Worm (Caenorhabditis elegans) whole organism, L4 larva: Measurements from ENCODE around the gene ccdc-47.

Experiments
- T26A8.4 ChIP-seq: fragments of 200-800 bp; sonication (Bioruptor generic); IDR thresholded peaks from 2 replicates; pipeline ENCODE4 v1.3.6; 2022; ENCODE audit warnings: missing genetic modification characterization, missing compliant biosample characterization
- ceh-44 ChIP-seq: fragments of 200-800 bp; sonication (Bioruptor generic); IDR thresholded peaks from 2 replicates; pipeline ENCODE4 v1.3.6; 2022; ENCODE audit warnings: missing genetic modification reagents, missing genetic modification characterization, missing compliant biosample characterization
- ces-1 ChIP-seq: fragments of 150-350 bp; sonication (generic microtip); optimal IDR thresholded peaks from 4 replicates; lab custom pipeline; 2014; ENCODE audit warnings: missing biosample characterization, missing genetic modification reagents, missing genetic modification characterization
- dpl-1 ChIP-seq: fragments of 150-350 bp; optimal IDR thresholded peaks from 2 replicates; lab custom pipeline; 2014; ENCODE audit warnings: missing biosample characterization, missing genetic modification reagents, missing genetic modification characterization
- dve-1 ChIP-seq: sonication (generic microtip); optimal IDR thresholded peaks from 2 replicates; lab custom pipeline; 2017; ENCODE audit warnings: antibody characterized with exemption, mild to moderate bottlenecking, missing genetic modification characterization, missing compliant biosample characterization; ENCODE audit not compliant: insufficient read depth
- fos-1 ChIP-seq: fragments of 150-350 bp; optimal IDR thresholded peaks from 2 replicates; lab custom pipeline; 2014; ENCODE audit warnings: missing biosample characterization, missing genetic modification characterization
- nhr-10 ChIP-seq: fragments of 150-350 bp; optimal IDR thresholded peaks from 2 replicates; lab custom pipeline; 2014; ENCODE audit warnings: missing biosample characterization, missing genetic modification characterization
- nhr-77 ChIP-seq: fragments of 150-350 bp; optimal IDR thresholded peaks from 2 replicates; lab custom pipeline; 2014; ENCODE audit warnings: missing biosample characterization, missing genetic modification characterization
- php-3 ChIP-seq: fragments of 200-800 bp; sonication (Bioruptor generic); IDR thresholded peaks from 2 replicates; pipeline ENCODE4 v1.3.6; 2022; ENCODE audit warnings: missing genetic modification reagents, missing genetic modification characterization, missing compliant biosample characterization

ce11 chrIII:3926116-3926515 is 9.3 kb downstream of the ccdc-47 start, which contains the start of gene ZK1058.9:
- TF ChIP-seq php-3 (GFP tag; lab: Robert Waterston, UW) (no peak), ces-1 (GFP tag; lab: Kevin White, UChicago) (no peak), ceh-44 (no peak), nhr-10 (tag; lab: Kevin White, UChicago) (no peak), fos-1 (no peak), dve-1 (tag; lab: Kevin White, UChicago) (no peak), T26A8.4 (GFP tag; lab: Robert Waterston, UW) (no peak), dpl-1 (GFP tag; lab: Kevin White, UChicago) (no peak), nhr-77 (no peak)
